Fruit fly (Drosophila melanogaster): Measurements from ENCODE around the gene CG9673.

- TF ChIP-seq psq (optimal IDR thresholded peaks at IDR 0.05) = no peak
- no peak for TF ChIP-seq ttk (optimal IDR thresholded peaks at IDR 0.05)
Observed at dm6 chrX:16690499-16690898, 13.2 kb downstream of the CG9673 start.
